Worm (Caenorhabditis elegans): ENCODE results near the gene F37C4.5.

DNA sequence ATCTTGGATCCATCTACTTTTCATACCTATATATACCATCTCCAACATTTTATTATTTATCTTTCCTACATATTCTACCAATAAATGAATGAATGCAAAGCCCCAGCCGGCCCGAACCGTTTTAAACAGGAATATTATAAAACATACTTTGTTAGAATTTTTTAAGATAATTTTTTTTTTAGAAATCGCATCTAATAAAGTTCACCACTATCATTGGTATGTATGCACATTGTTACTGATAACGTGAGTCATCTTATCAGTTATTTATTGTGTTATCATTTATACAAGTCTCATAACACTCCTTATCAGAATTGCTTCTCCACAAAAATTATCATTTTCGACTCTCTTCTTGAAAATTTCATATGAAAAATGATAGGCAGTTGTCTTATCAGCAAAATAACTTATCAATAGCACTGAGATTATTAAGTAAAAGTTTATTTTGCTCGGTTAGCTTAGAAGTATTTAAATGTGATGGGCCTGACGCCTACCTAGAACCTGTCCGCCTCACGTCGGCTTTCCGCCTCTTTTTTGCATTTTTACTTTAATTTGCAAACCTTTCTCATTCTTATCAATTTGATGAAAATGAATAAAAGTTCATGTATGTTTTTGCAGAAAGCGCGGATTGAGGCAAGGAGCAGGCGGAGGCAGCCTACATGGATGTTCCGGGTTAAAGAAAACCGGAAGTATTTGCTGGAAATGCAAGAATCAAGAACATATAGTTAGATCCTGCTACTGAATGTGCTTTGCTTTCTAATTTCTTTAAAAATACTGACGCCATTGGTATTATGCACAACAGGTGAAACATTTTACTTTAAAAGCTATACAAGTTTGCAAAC is 26.3 kb upstream of the F37C4.5 start, which contains the start of gene srz-62:
- TF ChIP-seq pha-4 (tag; optimal IDR thresholded peaks at IDR 0.05): no peak
- no peak for TF ChIP-seq mxl-1 (tag; optimal IDR thresholded peaks at IDR 0.05)
- no peak for TF ChIP-seq gei-17 (GFP tag; optimal IDR thresholded peaks at IDR 0.05)
- TF ChIP-seq F23B12.7 (tag; optimal IDR thresholded peaks at IDR 0.05; ENCODE audit: insufficient read depth): no peak
- TF ChIP-seq F10E7.11 (tag; optimal IDR thresholded peaks at IDR 0.05): no peak
- no peak for TF ChIP-seq snpc-4 (GFP tag; optimal IDR thresholded peaks at IDR 0.05)
- no peak for TF ChIP-seq snpc-4 (tag; optimal IDR thresholded peaks at IDR 0.05)

Measured in whole organism, young adult.